Fruit fly (Drosophila melanogaster) whole organism, embryonic: ENCODE data around the gene Exn.

ENCODE experiments used
- BEAF-32 ChIP-seq: fragments of 200-800 bp; sonication (Bioruptor generic); optimal IDR thresholded peaks from 3 replicates; lab custom pipeline; 2017; ENCODE audit warnings: missing biosample characterization, missing genetic modification characterization, mild to moderate bottlenecking, moderate library complexity, missing genetic modification reagents
- CG10431 ChIP-seq: fragments of 200-800 bp; sonication (Bioruptor generic); optimal IDR thresholded peaks from 3 replicates; lab custom pipeline; 2018; ENCODE audit warnings: missing biosample characterization, mild to moderate bottlenecking, missing genetic modification characterization
- CG11247 ChIP-seq: fragments of 200-800 bp; sonication (Bioruptor generic); IDR thresholded peaks from 2 replicates; pipeline ENCODE4 v1.3.6; 2022; ENCODE audit warnings: missing biosample characterization, missing genetic modification characterization
- CG11695 ChIP-seq: fragments of 200-800 bp; sonication (Bioruptor generic); IDR thresholded peaks from 3 replicates; pipeline ENCODE4 v1.3.6; 2022; ENCODE audit warnings: missing biosample characterization, missing genetic modification characterization
- CG12942 ChIP-seq: fragments of 200-800 bp; sonication (Bioruptor generic); optimal IDR thresholded peaks from 3 replicates; lab custom pipeline; 2016; ENCODE audit warnings: missing biosample characterization, missing genetic modification characterization
- CG1602 ChIP-seq: fragments of 200-800 bp; sonication (Bioruptor generic); optimal IDR thresholded peaks from 3 replicates; lab custom pipeline; 2016; ENCODE audit warnings: missing biosample characterization, missing genetic modification characterization
- CG17829 ChIP-seq: fragments of 200-800 bp; optimal IDR thresholded peaks from 2 replicates; lab custom pipeline; 2019; ENCODE audit warnings: missing biosample characterization, mild to moderate bottlenecking, missing genetic modification characterization, moderate library complexity
- CG18764 ChIP-seq: fragments of 200-800 bp; sonication (Bioruptor generic); optimal IDR thresholded peaks from 3 replicates; lab custom pipeline; 2016; ENCODE audit warnings: missing biosample characterization, missing genetic modification characterization
- CG2712 ChIP-seq: fragments of 200-800 bp; optimal IDR thresholded peaks from 3 replicates; lab custom pipeline; 2019; ENCODE audit warnings: missing biosample characterization, mild to moderate bottlenecking, missing genetic modification characterization, moderate library complexity
- CG32532 ChIP-seq: fragments of 200-800 bp; sonication (Bioruptor generic); IDR thresholded peaks from 2 replicates; pipeline ENCODE4 v1.3.6; 2022; ENCODE audit warnings: missing biosample characterization, missing genetic modification characterization
- CG3281 ChIP-seq: fragments of 200-800 bp; sonication (Bioruptor generic); optimal IDR thresholded peaks from 3 replicates; lab custom pipeline; 2017; ENCODE audit warnings: missing biosample characterization, mild to moderate bottlenecking, missing genetic modification characterization
- CG4617 ChIP-seq: fragments of 200-800 bp; sonication (Bioruptor generic); optimal IDR thresholded peaks from 3 replicates; lab custom pipeline; 2016; ENCODE audit warnings: missing biosample characterization, missing genetic modification characterization, borderline replicate concordance
- CG8388 ChIP-seq: fragments of 200-800 bp; sonication (Bioruptor generic); optimal IDR thresholded peaks from 2 replicates; lab custom pipeline; 2019; ENCODE audit warnings: missing biosample characterization, mild to moderate bottlenecking, missing genetic modification characterization, moderate library complexity
- CG9215 ChIP-seq: fragments of 200-800 bp; sonication (Bioruptor generic); IDR thresholded peaks from 2 replicates; pipeline ENCODE4 v1.3.6; 2022; ENCODE audit warnings: missing biosample characterization, missing genetic modification characterization
- Chrac-16 ChIP-seq: fragments of 200-800 bp; sonication (Bioruptor generic); optimal IDR thresholded peaks from 3 replicates; lab custom pipeline; 2016; ENCODE audit warnings: missing biosample characterization, missing genetic modification characterization
- CkIIα-i1 ChIP-seq: fragments of 200-800 bp; sonication (Bioruptor generic); IDR thresholded peaks from 2 replicates; pipeline ENCODE4 v1.3.6; 2022; ENCODE audit warnings: missing biosample characterization, missing genetic modification characterization
- Dad ChIP-seq: fragments of 200-800 bp; sonication (Bioruptor generic); optimal IDR thresholded peaks from 3 replicates; lab custom pipeline; 2016; ENCODE audit warnings: missing biosample characterization, missing genetic modification characterization
- Dref ChIP-seq: fragments of 200-800 bp; sonication (Bioruptor generic); IDR thresholded peaks from 2 replicates; pipeline ENCODE4 v1.3.6; 2022; ENCODE audit warnings: missing biosample characterization, missing genetic modification characterization
- HLH4C ChIP-seq: fragments of 200-800 bp; sonication (Bioruptor generic); IDR thresholded peaks from 3 replicates; pipeline ENCODE4 v1.3.6; 2022; ENCODE audit warnings: missing biosample characterization, missing genetic modification characterization; ENCODE audit not compliant: partially characterized antibody
- Hr51 ChIP-seq, 2 experiments: fragments of 200-800 bp; sonication (Bioruptor generic); optimal IDR thresholded peaks; 2 replicates in 1 of 2; 3 replicates in 1 of 2; lab custom pipeline; 2016 to 2018; ENCODE audit warnings: missing biosample characterization in 2 of 2, missing genetic modification characterization in 2 of 2, mild to moderate bottlenecking in 1 of 2, moderate library complexity in 1 of 2
- Max ChIP-seq: fragments of 200-800 bp; sonication (Bioruptor generic); optimal IDR thresholded peaks from 2 replicates; lab custom pipeline; 2016; ENCODE audit warnings: missing biosample characterization, mild to moderate bottlenecking, missing genetic modification characterization
- Med ChIP-seq: fragments of 200-800 bp; sonication (Bioruptor generic); peaks from one replicate; lab custom pipeline; 2016; ENCODE audit warnings: missing biosample characterization, missing genetic modification characterization, mild to moderate bottlenecking, inconsistent platforms, moderate library complexity
- NC2α ChIP-seq: fragments of 200-800 bp; sonication (Bioruptor generic); optimal IDR thresholded peaks from 2 replicates; lab custom pipeline; 2016; ENCODE audit warnings: missing biosample characterization, missing genetic modification characterization
- Ravus ChIP-seq: fragments of 200-800 bp; sonication (Bioruptor generic); IDR thresholded peaks from 2 replicates; pipeline ENCODE4 v1.3.6; 2022; ENCODE audit warnings: missing biosample characterization, missing genetic modification characterization
- bigmax ChIP-seq: fragments of 200-800 bp; sonication (Bioruptor generic); optimal IDR thresholded peaks from 2 replicates; lab custom pipeline; 2018; ENCODE audit warnings: missing biosample characterization, mild to moderate bottlenecking, missing genetic modification characterization
- cg ChIP-seq: fragments of 200-800 bp; sonication (Bioruptor generic); optimal IDR thresholded peaks from 3 replicates; lab custom pipeline; 2019; ENCODE audit warnings: missing biosample characterization, mild to moderate bottlenecking, missing genetic modification characterization, moderate library complexity
- dati ChIP-seq: fragments of 200-800 bp; sonication (Bioruptor generic); IDR thresholded peaks from 2 replicates; pipeline ENCODE4 v1.3.6; 2022; ENCODE audit warnings: missing biosample characterization, missing genetic modification characterization
- disco-r ChIP-seq: fragments of 200-800 bp; sonication (Bioruptor generic); optimal IDR thresholded peaks from 2 replicates; lab custom pipeline; 2016; ENCODE audit warnings: missing biosample characterization, missing genetic modification characterization
- dm ChIP-seq: fragments of 200-800 bp; sonication (Bioruptor generic); optimal IDR thresholded peaks from 3 replicates; lab custom pipeline; 2016; ENCODE audit warnings: missing biosample characterization, missing genetic modification characterization
- dmrt11E ChIP-seq: fragments of 200-800 bp; sonication (Bioruptor generic); optimal IDR thresholded peaks from 3 replicates; lab custom pipeline; 2018; ENCODE audit warnings: missing biosample characterization, mild to moderate bottlenecking, missing genetic modification characterization, moderate library complexity
- fd64A ChIP-seq: fragments of 200-800 bp; sonication (Bioruptor generic); optimal IDR thresholded peaks from 3 replicates; lab custom pipeline; 2018; ENCODE audit warnings: missing biosample characterization, mild to moderate bottlenecking, missing genetic modification characterization
- ftz-f1 ChIP-seq: fragments of 200-800 bp; sonication (Bioruptor generic); optimal IDR thresholded peaks from 2 replicates; lab custom pipeline; 2016; ENCODE audit warnings: missing biosample characterization, missing genetic modification characterization
- gcm2 ChIP-seq: fragments of 200-800 bp; sonication (Bioruptor generic); optimal IDR thresholded peaks from 2 replicates; lab custom pipeline; 2016; ENCODE audit warnings: missing biosample characterization, missing genetic modification characterization
- gfzf ChIP-seq: fragments of 200-800 bp; sonication (Bioruptor generic); optimal IDR thresholded peaks from 2 replicates; lab custom pipeline; 2016; ENCODE audit warnings: missing biosample characterization, mild to moderate bottlenecking, missing genetic modification characterization, moderate library complexity
- hb ChIP-seq: fragments of 200-800 bp; sonication (Bioruptor generic); IDR thresholded peaks from 3 replicates; pipeline ENCODE4 v1.3.6; 2022; ENCODE audit warnings: missing biosample characterization, missing genetic modification characterization; ENCODE audit not compliant: partially characterized antibody
- insv ChIP-seq, 2 experiments: fragments of 200-800 bp; sonication (Bioruptor generic); optimal IDR thresholded peaks; 3 replicates each; lab custom pipeline; 2016 to 2018; ENCODE audit warnings: missing biosample characterization in 2 of 2, missing genetic modification characterization in 2 of 2
- mam ChIP-seq: fragments of 200-800 bp; sonication (Bioruptor generic); optimal IDR thresholded peaks from 3 replicates; lab custom pipeline; 2016; ENCODE audit warnings: missing biosample characterization, missing genetic modification characterization
- p53 ChIP-seq: fragments of 200-800 bp; sonication (Bioruptor generic); optimal IDR thresholded peaks from 2 replicates; lab custom pipeline; 2016; ENCODE audit warnings: missing biosample characterization, missing genetic modification characterization
- pita ChIP-seq: fragments of 200-800 bp; sonication (Bioruptor generic); optimal IDR thresholded peaks from 2 replicates; lab custom pipeline; 2017; ENCODE audit warnings: missing biosample characterization, mild to moderate bottlenecking, missing genetic modification characterization
- sc ChIP-seq, 3 experiments: fragments of >200 bp in 2 of 3; fragments of 200-800 bp in 1 of 3; sonication (Bioruptor generic) in 1 of 3; optimal IDR thresholded peaks; 2 replicates in 2 of 3; 3 replicates in 1 of 3; lab custom pipeline; 2017; ENCODE audit warnings: mild to moderate bottlenecking in 1 of 3, missing biosample characterization in 1 of 3, missing genetic modification characterization in 1 of 3, missing genetic modification reagents in 1 of 3
- sens ChIP-seq: fragments of 200-800 bp; sonication (Bioruptor generic); peaks from one replicate; lab custom pipeline; 2016; ENCODE audit warnings: missing biosample characterization, missing genetic modification characterization
- so ChIP-seq: fragments of 200-800 bp; sonication (Bioruptor generic); IDR thresholded peaks from 3 replicates; pipeline ENCODE4 v1.3.6; 2022; ENCODE audit warnings: missing biosample characterization, missing genetic modification characterization
- sug ChIP-seq: fragments of 200-800 bp; optimal IDR thresholded peaks from 2 replicates; lab custom pipeline; 2019; ENCODE audit warnings: missing biosample characterization, mild to moderate bottlenecking, missing genetic modification characterization, moderate library complexity
- tll ChIP-seq, 2 experiments: fragments of 200-800 bp in 1 of 2; fragments of >200 bp in 1 of 2; sonication (Bioruptor generic) in 1 of 2; optimal IDR thresholded peaks; 2 replicates each; lab custom pipeline; 2017 to 2019; ENCODE audit warnings: missing biosample characterization in 2 of 2, missing genetic modification characterization in 2 of 2, mild to moderate bottlenecking in 1 of 2, moderate library complexity in 1 of 2
- ttk ChIP-seq: fragments of 200-800 bp; sonication (Bioruptor generic); IDR thresholded peaks from 2 replicates; pipeline ENCODE4 v2.1.2; 2022; ENCODE audit warnings: missing biosample characterization, missing genetic modification characterization
- twi ChIP-seq: fragments of 200-800 bp; optimal IDR thresholded peaks from 2 replicates; lab custom pipeline; 2019; ENCODE audit warnings: missing biosample characterization, mild to moderate bottlenecking, missing genetic modification characterization, moderate library complexity
- tx ChIP-seq: fragments of 200-800 bp; sonication (Bioruptor generic); optimal IDR thresholded peaks from 2 replicates; lab custom pipeline; 2016; ENCODE audit warnings: missing biosample characterization, missing genetic modification characterization
- unc-4 ChIP-seq: fragments of 200-800 bp; sonication (Bioruptor generic); IDR thresholded peaks from 2 replicates; pipeline ENCODE4 v1.3.6; 2022; ENCODE audit warnings: missing biosample characterization, missing genetic modification characterization; ENCODE audit not compliant: partially characterized antibody
- vvl ChIP-seq: fragments of 200-800 bp; sonication (Bioruptor generic); IDR thresholded peaks from 2 replicates; pipeline ENCODE4 v1.3.6; 2022; ENCODE audit warnings: missing biosample characterization, missing genetic modification characterization
- wdn ChIP-seq: fragments of 200-800 bp; sonication (Bioruptor generic); IDR thresholded peaks from 2 replicates; pipeline ENCODE4 v1.3.6; 2022; ENCODE audit warnings: missing biosample characterization, missing genetic modification characterization
- zen2 ChIP-seq: fragments of 200-800 bp; sonication (Bioruptor generic); IDR thresholded peaks from 3 replicates; pipeline ENCODE4 v1.3.6; 2022; ENCODE audit warnings: missing biosample characterization, missing genetic modification characterization; ENCODE audit not compliant: partially characterized antibody

The Exn gene

dm6 chr3L:17035492-17035891, 65.7 kb downstream of the Exn start, which contains the start of gene beg (continued):
- TF ChIP-seq Hr51 (GFP tag; optimal IDR thresholded peaks at IDR 0.05; lab: Kevin White, UChicago) (no peak), CG32532 (GFP tag; lab: Robert Waterston, UW) (no peak), Dref (GFP tag; lab: Robert Waterston, UW) (peak; percentile 74), p53 (GFP tag; lab: Kevin White, UChicago) (no peak), CG10431 (GFP tag; lab: Kevin White, UChicago) (no peak), cg (GFP tag; lab: Kevin White, UChicago) (no peak), twi (tag; lab: Kevin White, UChicago) (no peak), hb (GFP tag; lab: Robert Waterston, UW) (0 out of 3 replicates have a peak, but pooled peaks have one; percentile 61), CG3281 (GFP tag; lab: Kevin White, UChicago) (no peak), unc-4 (GFP tag; lab: Robert Waterston, UW) (peak; percentile 72), CkIIα-i1 (GFP tag; lab: Robert Waterston, UW) (no peak), CG4617 (no peak), sens (GFP tag; lab: Kevin White, UChicago) (no peak), so (GFP tag; lab: Robert Waterston, UW) (no peak), insv (GFP tag; optimal IDR thresholded peaks at IDR 0.05; lab: Kevin White, UChicago) (no peak), dm (no peak), sc (optimal IDR thresholded peaks at IDR 0.05; lab: Kevin White, UChicago) (no peak), sc (GFP tag; optimal IDR thresholded peaks at IDR 0.05; lab: Kevin White, UChicago) (no peak), CG1602 (GFP tag; lab: Kevin White, UChicago) (no peak), mam (no peak), Dad (GFP tag; lab: Kevin White, UChicago) (no peak), ttk (no peak), dmrt11E (tag; lab: Kevin White, UChicago) (no peak), Chrac-16 (GFP tag; lab: Kevin White, UChicago) (no peak), CG8388 (GFP tag; lab: Kevin White, UChicago) (no peak), Max (GFP tag; lab: Kevin White, UChicago) (no peak), disco-r (GFP tag; lab: Kevin White, UChicago) (no peak), fd64A (GFP tag; lab: Kevin White, UChicago) (no peak), HLH4C (GFP tag; lab: Robert Waterston, UW) (peak; percentile 81), CG2712 (no peak), wdn (GFP tag; lab: Robert Waterston, UW) (no peak), vvl (GFP tag; lab: Robert Waterston, UW) (no peak), CG11695 (no peak), tll (GFP tag; optimal IDR thresholded peaks at IDR 0.05; lab: Kevin White, UChicago) (no peak), zen2 (GFP tag; lab: Robert Waterston, UW) (peak; percentile 83; the same call in 2 of the 3 replicates), NC2α (no peak), Ravus (GFP tag; lab: Robert Waterston, UW) (no peak), Med (GFP tag; lab: Kevin White, UChicago) (no peak), CG11247 (no peak), tx (no peak), CG9215 (no peak), pita (no peak), gcm2 (GFP tag; lab: Kevin White, UChicago) (no peak), dati (GFP tag; lab: Robert Waterston, UW) (no peak), gfzf (GFP tag; lab: Kevin White, UChicago) (no peak), CG18764 (GFP tag; lab: Kevin White, UChicago) (no peak), sug (tag; lab: Kevin White, UChicago) (no peak), ftz-f1 (GFP tag; lab: Kevin White, UChicago) (no peak), bigmax (no peak), CG12942 (GFP tag; lab: Kevin White, UChicago) (no peak), CG17829 (tag; lab: Kevin White, UChicago) (no peak), BEAF-32 (GFP tag; lab: Kevin White, UChicago) (peak; percentile 60)
